Worm (Caenorhabditis elegans): ENCODE results near the gene T10C6.15.

T10C6.15 gene

ce11 chrV:16033491-16033890 is 12.2 kb downstream of the T10C6.15 start:
- TF ChIP-seq pqm-1 (tag; optimal IDR thresholded peaks at IDR 0.05) (no peak), set-16 (GFP tag; IDR thresholded peaks at IDR 0.05) (peak; percentile 54)

DNA sequence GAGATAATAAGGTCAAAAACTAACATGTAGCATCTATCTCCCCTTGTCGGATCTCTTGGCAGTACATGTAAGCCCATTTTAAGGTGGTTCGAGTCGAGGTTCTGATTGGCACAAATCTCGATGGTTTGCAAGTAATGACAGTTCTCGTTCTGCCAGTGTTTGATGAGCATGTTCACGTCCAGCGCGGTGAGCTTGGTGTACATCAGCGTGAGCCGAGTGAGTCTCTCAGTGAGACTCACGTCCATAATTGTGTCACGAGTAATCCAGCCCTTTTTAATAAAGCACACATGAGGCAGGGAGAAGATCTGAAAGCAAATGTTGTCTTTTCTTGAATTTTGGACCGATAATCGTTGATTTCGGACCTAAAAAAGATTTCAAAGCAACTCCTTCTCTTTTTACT is 13.0 kb downstream of the T10C6.15 start, which contains the start of gene T10C6.16:
T10C6.16 (minus strand) TSS at position 245 of the 400 bp plus-strand sequence.
- TF ChIP-seq aha-1 (tag), result peak; percentile 79
- TF ChIP-seq nhr-41 (GFP tag; IDR thresholded peaks at IDR 0.05), result no peak
- TF ChIP-seq unc-62 (GFP tag; optimal IDR thresholded peaks at IDR 0.05 in 1 of 2), result peak in 1 of 2 experiments; percentile 97
- TF ChIP-seq unc-62 (tag; optimal IDR thresholded peaks at IDR 0.05), result no peak
- no peak for TF ChIP-seq hlh-30 (tag; optimal IDR thresholded peaks at IDR 0.05; ENCODE audit: insufficient read depth)
- TF ChIP-seq snpc-1.2 (GFP tag; IDR thresholded peaks at IDR 0.05), result 0 out of 2 replicates have a peak, but pooled peaks have one; percentile 8

- TF ChIP-seq nhr-237 (tag; optimal IDR thresholded peaks at IDR 0.05) (no peak), nhr-10 (tag; optimal IDR thresholded peaks at IDR 0.05) (no peak), nhr-102 (tag; optimal IDR thresholded peaks at IDR 0.05) (no peak), lin-29 (GFP tag; IDR thresholded peaks at IDR 0.05) (no peak), dmd-8 (GFP tag; IDR thresholded peaks at IDR 0.05) (no peak), daf-19 (GFP tag; conservative IDR thresholded peaks at IDR 0.05) (no peak), nhr-41 (GFP tag; IDR thresholded peaks at IDR 0.05) (no peak), php-3 (GFP tag; IDR thresholded peaks at IDR 0.05) (no peak), egl-27 (tag; optimal IDR thresholded peaks at IDR 0.05) (no peak), nhr-111 (GFP tag; optimal IDR thresholded peaks at IDR 0.05) (no peak), mdt-29 (GFP tag; IDR thresholded peaks at IDR 0.05) (no peak), F37D6.2 (tag; optimal IDR thresholded peaks at IDR 0.05) (no peak), nhr-11 (tag; optimal IDR thresholded peaks at IDR 0.05) (no peak), spr-3 (GFP tag; optimal IDR thresholded peaks at IDR 0.05) (no peak), snpc-4 (tag; optimal IDR thresholded peaks at IDR 0.05) (no peak), dmd-6 (GFP tag; IDR thresholded peaks at IDR 0.05) (no peak), aly-2 (tag; optimal IDR thresholded peaks at IDR 0.05) (no peak), lin-1 (GFP tag; IDR thresholded peaks at IDR 0.05) (no peak), mes-2 (tag; optimal IDR thresholded peaks at IDR 0.05; ENCODE audit: poor library complexity, severe bottlenecking) (no peak)
Measured at ce11 chrV:16031571-16031970, 14.2 kb downstream of the T10C6.15 start, which contains the start of gene T10C6.7. Gene T10C6.7, minus strand, starts transcription at chrV:16031713.

DNA sequence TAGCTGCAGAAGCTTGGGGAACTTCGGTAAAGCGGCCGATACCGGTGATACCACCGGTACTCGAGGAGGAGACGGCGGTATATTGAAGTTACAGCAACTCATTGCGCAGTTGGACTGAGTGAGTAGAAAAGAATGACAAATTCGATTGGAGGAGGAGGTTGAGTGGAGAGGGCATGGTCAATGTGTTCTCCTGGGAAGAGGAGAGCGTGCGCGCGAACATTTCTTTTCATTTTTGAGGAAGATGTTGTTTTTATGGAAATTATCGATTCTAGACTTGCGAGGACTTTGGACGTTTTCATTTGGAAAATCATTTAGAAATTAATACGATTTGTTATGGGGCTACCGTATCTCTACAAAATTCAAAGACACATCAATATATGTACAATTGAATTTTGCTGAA is 16.5 kb downstream of the T10C6.15 start:
- no peak for TF ChIP-seq ceh-62 (tag; optimal IDR thresholded peaks at IDR 0.05)
- TF ChIP-seq lim-7 (GFP tag; IDR thresholded peaks at IDR 0.05), result no peak
- TF ChIP-seq T26A8.4 (GFP tag; IDR thresholded peaks at IDR 0.05), result no peak
- TF ChIP-seq ZK337.2 (GFP tag; IDR thresholded peaks at IDR 0.05), result no peak
- no peak for TF ChIP-seq daf-12 (tag; optimal IDR thresholded peaks at IDR 0.05)
- TF ChIP-seq nhr-10 (tag; optimal IDR thresholded peaks at IDR 0.05), result no peak
- TF ChIP-seq lin-15B (tag; optimal IDR thresholded peaks at IDR 0.05), result no peak
- no peak for TF ChIP-seq F10B5.3 (tag; optimal IDR thresholded peaks at IDR 0.05)
- no peak for TF ChIP-seq daf-8 (GFP tag; IDR thresholded peaks at IDR 0.05)
- TF ChIP-seq spr-1 (tag; optimal IDR thresholded peaks at IDR 0.05), result no peak

DNA sequence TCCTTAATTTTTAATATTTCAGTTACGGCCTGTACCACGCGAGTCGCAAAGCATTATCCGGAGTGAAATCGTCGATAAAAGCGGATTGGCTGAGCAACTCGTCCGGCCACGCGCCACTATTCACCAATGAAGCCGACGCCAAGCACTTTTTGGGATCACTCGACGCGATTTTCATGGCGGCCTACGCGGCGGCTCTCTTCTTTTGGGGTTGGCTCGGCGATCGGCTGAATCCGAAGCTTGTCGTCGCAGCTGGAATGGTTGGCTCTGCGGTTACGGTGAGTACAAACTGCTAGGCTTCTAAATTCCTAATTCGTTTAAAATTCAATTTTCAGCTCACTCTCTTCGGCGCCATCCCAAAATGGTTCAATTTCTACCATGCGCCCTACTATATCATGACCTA is 20.8 kb downstream of the T10C6.15 start:
- TF ChIP-seq ama-1 (optimal IDR thresholded peaks at IDR 0.05), result no peak
- peak; percentile 67 for TF ChIP-seq set-16 (GFP tag; IDR thresholded peaks at IDR 0.05)
